Worm (Caenorhabditis elegans) whole organism, late embryonic: ENCODE measurements around the gene slc-25A26.

Experiments used
- C08G9.2 ChIP-seq: sonication (generic microtip); optimal IDR thresholded peaks from 2 replicates; lab custom pipeline; 2016; ENCODE audit warnings: mild to moderate bottlenecking, missing genetic modification characterization, moderate library complexity, missing compliant biosample characterization
- ets-4 ChIP-seq: sonication (generic microtip); optimal IDR thresholded peaks from 2 replicates; lab custom pipeline; 2016; ENCODE audit warnings: missing genetic modification characterization, missing compliant biosample characterization
- fkh-10 ChIP-seq: fragments of 150-350 bp; optimal IDR thresholded peaks from 2 replicates; lab custom pipeline; 2014; ENCODE audit warnings: missing biosample characterization, missing genetic modification reagents, missing genetic modification characterization
- hlh-15 ChIP-seq: sonication (generic microtip); optimal IDR thresholded peaks from 2 replicates; lab custom pipeline; 2016; ENCODE audit warnings: missing genetic modification characterization, missing compliant biosample characterization
- hlh-30 ChIP-seq: sonication (generic microtip); optimal IDR thresholded peaks from 2 replicates; lab custom pipeline; 2017; ENCODE audit warnings: antibody characterized with exemption, missing genetic modification characterization, missing compliant biosample characterization; ENCODE audit not compliant: insufficient read depth
- pqm-1 ChIP-seq: sonication (generic microtip); optimal IDR thresholded peaks from 2 replicates; lab custom pipeline; 2016; ENCODE audit warnings: missing genetic modification characterization, missing compliant biosample characterization

- TF ChIP-seq pqm-1 = peak; percentile 93
- peak; percentile 94 for TF ChIP-seq hlh-30 (tag; lab: Kevin White, UChicago)
- peak; percentile 78 for TF ChIP-seq ets-4
- TF ChIP-seq fkh-10 = peak; percentile 40
- peak; percentile 88 for TF ChIP-seq hlh-15 (tag; lab: Kevin White, UChicago)
- TF ChIP-seq C08G9.2 (tag; lab: Kevin White, UChicago) = peak; percentile 92
Observed at ce11 chrIV:8927093-8927492, 3.1 kb upstream of the slc-25A26 start.
